Worm (Caenorhabditis elegans) whole organism, late embryonic: ENCODE results near the gene ttr-9.
A peak's percentile ranks its signal among the peaks of the same experiment; 100 is the strongest.

Experiments
- C38D4.7 ChIP-seq: fragments of 200-800 bp; sonication (Bioruptor generic); optimal IDR thresholded peaks from 2 replicates; lab custom pipeline; 2018; ENCODE audit warnings: mild to moderate bottlenecking, missing genetic modification characterization, moderate library complexity, missing compliant biosample characterization
- K02D7.2 ChIP-seq: sonication (generic microtip); optimal IDR thresholded peaks from 2 replicates; lab custom pipeline; 2017; ENCODE audit warnings: mild to moderate bottlenecking, missing genetic modification characterization, missing compliant biosample characterization
- ahr-1 ChIP-seq: sonication (generic microtip); optimal IDR thresholded peaks from 2 replicates; lab custom pipeline; 2016; ENCODE audit warnings: missing genetic modification characterization, missing compliant biosample characterization
- ceh-18 ChIP-seq: sonication (generic microtip); optimal IDR thresholded peaks from 2 replicates; lab custom pipeline; 2016; ENCODE audit warnings: missing genetic modification characterization, missing compliant biosample characterization
- ceh-19 ChIP-seq: fragments of 200-800 bp; sonication (Bioruptor generic); optimal IDR thresholded peaks from 2 replicates; lab custom pipeline; 2018; ENCODE audit warnings: mild to moderate bottlenecking, missing genetic modification characterization, missing compliant biosample characterization
- ceh-22 ChIP-seq: sonication (generic microtip); optimal IDR thresholded peaks from 2 replicates; lab custom pipeline; 2017; ENCODE audit warnings: missing biosample characterization, missing genetic modification characterization
- ceh-30 ChIP-seq: fragments of 150-350 bp; optimal IDR thresholded peaks from 2 replicates; lab custom pipeline; 2014; ENCODE audit warnings: missing biosample characterization, missing genetic modification characterization
- ceh-45 ChIP-seq: fragments of 200-800 bp; sonication (Bioruptor generic); IDR thresholded peaks from 2 replicates; pipeline ENCODE4 v1.3.6; 2022; ENCODE audit warnings: missing genetic modification reagents, missing genetic modification characterization, missing compliant biosample characterization
- ceh-48 ChIP-seq: sonication (generic microtip); optimal IDR thresholded peaks from 2 replicates; lab custom pipeline; 2016; ENCODE audit warnings: missing genetic modification characterization, inconsistent platforms, missing compliant biosample characterization
- ceh-6 ChIP-seq: fragments of 200-800 bp; sonication (Bioruptor generic); optimal IDR thresholded peaks from 2 replicates; lab custom pipeline; 2018; ENCODE audit warnings: mild to moderate bottlenecking, missing genetic modification characterization, missing compliant biosample characterization
- ceh-9 ChIP-seq: sonication (generic microtip); optimal IDR thresholded peaks from 2 replicates; lab custom pipeline; 2016; ENCODE audit warnings: mild to moderate bottlenecking, missing genetic modification characterization, inconsistent platforms, missing compliant biosample characterization
- che-1 ChIP-seq: sonication (generic microtip); optimal IDR thresholded peaks from 2 replicates; lab custom pipeline; 2016; ENCODE audit warnings: mild to moderate bottlenecking, missing genetic modification characterization, missing compliant biosample characterization
- dmd-4 ChIP-seq: sonication (generic microtip); optimal IDR thresholded peaks from 2 replicates; lab custom pipeline; 2016; ENCODE audit warnings: borderline replicate concordance, missing genetic modification characterization, missing compliant biosample characterization
- elt-2 ChIP-seq: sonication (generic microtip); optimal IDR thresholded peaks from 2 replicates; lab custom pipeline; 2016; ENCODE audit warnings: missing genetic modification reagents, missing genetic modification characterization, missing compliant biosample characterization
- ets-4 ChIP-seq: sonication (generic microtip); optimal IDR thresholded peaks from 2 replicates; lab custom pipeline; 2016; ENCODE audit warnings: missing genetic modification characterization, missing compliant biosample characterization
- fax-1 ChIP-seq: sonication (generic microtip); optimal IDR thresholded peaks from 2 replicates; lab custom pipeline; 2016; ENCODE audit warnings: missing genotype, missing genetic modification characterization, missing compliant biosample characterization
- fkh-10 ChIP-seq: fragments of 150-350 bp; optimal IDR thresholded peaks from 2 replicates; lab custom pipeline; 2014; ENCODE audit warnings: missing biosample characterization, missing genetic modification reagents, missing genetic modification characterization
- hlh-15 ChIP-seq: sonication (generic microtip); optimal IDR thresholded peaks from 2 replicates; lab custom pipeline; 2016; ENCODE audit warnings: missing genetic modification characterization, missing compliant biosample characterization
- lim-6 ChIP-seq: sonication (generic microtip); optimal IDR thresholded peaks from 2 replicates; lab custom pipeline; 2016; ENCODE audit warnings: missing genetic modification characterization, missing compliant biosample characterization
- lin-11 ChIP-seq: fragments of 200-800 bp; sonication (Bioruptor generic); optimal IDR thresholded peaks from 2 replicates; lab custom pipeline; 2018; ENCODE audit warnings: mild to moderate bottlenecking, missing genetic modification characterization, missing compliant biosample characterization
- mec-3 ChIP-seq: sonication (generic microtip); optimal IDR thresholded peaks from 2 replicates; lab custom pipeline; 2016; ENCODE audit warnings: borderline replicate concordance, missing genetic modification characterization, missing compliant biosample characterization
- nfya-1 ChIP-seq: sonication (generic microtip); optimal IDR thresholded peaks from 2 replicates; lab custom pipeline; 2017; ENCODE audit warnings: missing genetic modification characterization, mild to moderate bottlenecking, missing compliant biosample characterization, antibody characterized with exemption, moderate library complexity
- nhr-232 ChIP-seq: sonication (generic microtip); optimal IDR thresholded peaks from 2 replicates; lab custom pipeline; 2016; ENCODE audit warnings: missing genetic modification characterization, missing compliant biosample characterization
- npax-4 ChIP-seq: sonication (generic microtip); optimal IDR thresholded peaks from 2 replicates; lab custom pipeline; 2016; ENCODE audit warnings: missing genetic modification characterization, missing compliant biosample characterization
- odd-2 ChIP-seq: sonication (generic microtip); optimal IDR thresholded peaks from 2 replicates; lab custom pipeline; 2017; ENCODE audit warnings: antibody characterized with exemption, mild to moderate bottlenecking, missing genetic modification characterization, missing compliant biosample characterization
- pax-1 ChIP-seq: fragments of 150-350 bp; optimal IDR thresholded peaks from 2 replicates; lab custom pipeline; 2014; ENCODE audit warnings: missing biosample characterization, missing genetic modification characterization
- pha-2 ChIP-seq: sonication (generic microtip); optimal IDR thresholded peaks from 2 replicates; lab custom pipeline; 2017; ENCODE audit warnings: mild to moderate bottlenecking, missing genetic modification characterization, missing compliant biosample characterization
- pha-4 ChIP-seq: fragments of 150-350 bp; optimal IDR thresholded peaks from 2 replicates; lab custom pipeline; 2018; ENCODE audit warnings: missing biosample characterization, missing genetic modification reagents, missing genetic modification characterization
- pqm-1 ChIP-seq: sonication (generic microtip); optimal IDR thresholded peaks from 2 replicates; lab custom pipeline; 2016; ENCODE audit warnings: missing genetic modification characterization, missing compliant biosample characterization
- pros-1 ChIP-seq: fragments of 150-350 bp; optimal IDR thresholded peaks from 2 replicates; lab custom pipeline; 2014; ENCODE audit warnings: missing biosample characterization, missing genetic modification reagents, missing genetic modification characterization
- ref-2 ChIP-seq: sonication (generic microtip); optimal IDR thresholded peaks from 2 replicates; lab custom pipeline; 2016; ENCODE audit warnings: missing genetic modification characterization, missing compliant biosample characterization
- sdc-2 ChIP-seq: sonication (generic microtip); optimal IDR thresholded peaks from 2 replicates; lab custom pipeline; 2016; ENCODE audit warnings: missing genotype, missing genetic modification characterization, missing compliant biosample characterization
- sox-2 ChIP-seq: fragments of 200-800 bp; sonication (Bioruptor generic); IDR thresholded peaks from 2 replicates; pipeline ENCODE4 v1.3.6; 2022; ENCODE audit warnings: missing genetic modification reagents, missing genetic modification characterization, missing compliant biosample characterization
- tbx-7 ChIP-seq: sonication (generic microtip); optimal IDR thresholded peaks from 2 replicates; lab custom pipeline; 2016; ENCODE audit warnings: missing genotype, missing genetic modification characterization, missing compliant biosample characterization
- ttx-3 ChIP-seq: sonication (generic microtip); optimal IDR thresholded peaks from 2 replicates; lab custom pipeline; 2016; ENCODE audit warnings: missing genetic modification reagents, missing genetic modification characterization, missing compliant biosample characterization
- unc-3 ChIP-seq, 2 experiments: fragments of 200-800 bp in 1 of 2; sonication (Bioruptor generic) in 1 of 2; sonication (generic microtip) in 1 of 2; conservative IDR thresholded peaks in 1 of 2; optimal IDR thresholded peaks in 1 of 2; 2 replicates each; pipeline versions ENCODE4 v1.3.6 to Lab custom; 2016 to 2022; ENCODE audit warnings: missing compliant biosample characterization in 2 of 2, missing genetic modification characterization in 2 of 2, missing genetic modification reagents in 1 of 2
- unc-42 ChIP-seq: sonication (generic microtip); optimal IDR thresholded peaks from 2 replicates; lab custom pipeline; 2016; ENCODE audit warnings: missing genotype, missing genetic modification characterization, missing compliant biosample characterization
- unc-55 ChIP-seq: sonication (generic microtip); optimal IDR thresholded peaks from 2 replicates; lab custom pipeline; 2017; ENCODE audit warnings: missing biosample characterization, missing genetic modification reagents, missing genetic modification characterization
- zip-5 ChIP-seq: sonication (generic microtip); optimal IDR thresholded peaks from 2 replicates; lab custom pipeline; 2016; ENCODE audit warnings: missing genetic modification characterization, missing compliant biosample characterization
- ztf-16 ChIP-seq: sonication (generic microtip); optimal IDR thresholded peaks from 2 replicates; lab custom pipeline; 2017; ENCODE audit warnings: missing genetic modification characterization, missing compliant biosample characterization

The ttr-9 gene

ce11 chrIV:9477135-9477928 is 28.8 kb downstream of the ttr-9 start, which contains the start of gene wrt-3 (continued):
- peak; percentile 94 for TF ChIP-seq K02D7.2 (tag; lab: Kevin White, UChicago)
- peak; percentile 83 for TF ChIP-seq lim-6
- peak; percentile 93 for TF ChIP-seq C38D4.7 (GFP tag; lab: Kevin White, UChicago)
- peak; percentile 97 for TF ChIP-seq elt-2 (tag; lab: Kevin White, UChicago)
- peak; percentile 84 for TF ChIP-seq hlh-15 (tag; lab: Kevin White, UChicago)
- TF ChIP-seq ttx-3 (tag; lab: Kevin White, UChicago): peak; percentile 93
- peak; percentile 90 for TF ChIP-seq dmd-4 (tag; lab: Kevin White, UChicago)
- peak; percentile 90 for TF ChIP-seq unc-3 (GFP tag; conservative IDR thresholded peaks at IDR 0.05; lab: Robert Waterston, UW)
- peak; percentile 88 for TF ChIP-seq unc-3 (tag; optimal IDR thresholded peaks at IDR 0.05; lab: Kevin White, UChicago)
- TF ChIP-seq che-1 (tag; lab: Kevin White, UChicago): peak; percentile 95
- peak; percentile 50 for TF ChIP-seq nfya-1 (tag; lab: Kevin White, UChicago)
- TF ChIP-seq odd-2 (tag; lab: Kevin White, UChicago): peak; percentile 68
- TF ChIP-seq pros-1: no peak
- TF ChIP-seq zip-5 (tag; lab: Kevin White, UChicago): peak; percentile 80
- peak; percentile 94 for TF ChIP-seq ztf-16 (tag; lab: Kevin White, UChicago)
- TF ChIP-seq ref-2 (tag; lab: Kevin White, UChicago): peak; percentile 94
- TF ChIP-seq ceh-22: peak; percentile 17
- TF ChIP-seq ceh-9 (tag; lab: Kevin White, UChicago): peak; percentile 74
- no peak for TF ChIP-seq pqm-1 (tag; lab: Kevin White, UChicago)
- peak; percentile 59 for TF ChIP-seq ets-4 (tag; lab: Kevin White, UChicago)
- peak; percentile 91 for TF ChIP-seq npax-4 (tag; lab: Kevin White, UChicago)
- peak; percentile 83 for TF ChIP-seq mec-3 (tag; lab: Kevin White, UChicago)
- TF ChIP-seq sox-2 (GFP tag; lab: Robert Waterston, UW): peak; percentile 92
- peak; percentile 57 for TF ChIP-seq tbx-7 (tag; lab: Kevin White, UChicago)
- TF ChIP-seq ceh-30 (tag; lab: Kevin White, UChicago): peak; percentile 19
- TF ChIP-seq sdc-2 (tag; lab: Kevin White, UChicago): peak; percentile 87
- TF ChIP-seq ceh-45: peak; percentile 90
- TF ChIP-seq ceh-48 (tag; lab: Kevin White, UChicago): peak; percentile 94

- TF ChIP-seq pha-2 (tag; lab: Kevin White, UChicago) (no peak), ceh-19 (GFP tag; lab: Kevin White, UChicago) (no peak), ceh-18 (tag; lab: Kevin White, UChicago) (no peak), nhr-232 (tag; lab: Kevin White, UChicago) (no peak)
Observed at ce11 chrIV:9469293-9469692, 36.9 kb downstream of the ttr-9 start.

- TF ChIP-seq ceh-30 (tag; lab: Kevin White, UChicago): no peak
- no peak for TF ChIP-seq fkh-10 (GFP tag; lab: Kevin White, UChicago)
- no peak for TF ChIP-seq pqm-1 (tag; lab: Kevin White, UChicago)
- TF ChIP-seq ceh-18 (tag; lab: Kevin White, UChicago): no peak
- TF ChIP-seq ceh-45: no peak
- no peak for TF ChIP-seq fax-1
- TF ChIP-seq lin-11 (tag; lab: Kevin White, UChicago): no peak
- no peak for TF ChIP-seq ceh-6
- TF ChIP-seq nhr-232 (tag; lab: Kevin White, UChicago): no peak
- no peak for TF ChIP-seq unc-55 (GFP tag; lab: Kevin White, UChicago)
- TF ChIP-seq tbx-7 (tag; lab: Kevin White, UChicago): no peak
- TF ChIP-seq unc-42 (tag; lab: Kevin White, UChicago): no peak
- TF ChIP-seq pha-4 (tag; lab: Kevin White, UChicago): no peak
- no peak for TF ChIP-seq npax-4 (tag; lab: Kevin White, UChicago)
- TF ChIP-seq pax-1 (tag; lab: Kevin White, UChicago): no peak
- no peak for TF ChIP-seq ahr-1
Observed at ce11 chrIV:9467418-9467817, 38.7 kb downstream of the ttr-9 start, which contains the start of gene F38E11.6. Gene F38E11.6, minus strand, starts transcription at chrIV:9467518.
